Worm (Caenorhabditis elegans): Measurements from ENCODE around the gene F11G11.4.

F11G11.4 gene

DNA sequence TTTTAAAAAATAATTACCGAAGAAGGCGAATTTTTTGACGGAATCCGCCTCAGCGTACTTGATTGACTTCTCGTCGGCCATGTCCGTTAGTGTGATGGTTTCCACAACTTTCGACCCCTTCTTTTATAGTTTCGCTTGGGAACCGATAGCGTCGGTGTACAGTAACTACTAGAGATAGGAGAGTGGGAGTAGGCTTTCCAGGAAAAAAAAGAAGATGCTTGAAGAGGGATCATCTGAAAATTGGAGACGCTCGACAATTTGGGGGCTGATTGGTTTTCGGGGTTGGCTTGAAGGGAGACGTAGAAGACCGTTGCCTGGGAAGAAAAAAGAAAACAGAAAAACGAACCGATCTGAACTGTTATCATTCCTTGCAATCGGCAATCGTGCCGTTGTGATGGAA is 10.3 kb downstream of the F11G11.4 start, which contains the start of gene col-20:
Gene col-20, minus strand, starts transcription at position 101 of the 400 bp plus-strand sequence.
- TF ChIP-seq mes-4 (tag; optimal IDR thresholded peaks at IDR 0.05) (no peak), ceh-58 (GFP tag; IDR thresholded peaks at IDR 0.05) (no peak), B0035.1 (tag; optimal IDR thresholded peaks at IDR 0.05) (no peak), dox-1 (GFP tag; IDR thresholded peaks at IDR 0.05) (no peak), gei-17 (GFP tag; optimal IDR thresholded peaks at IDR 0.05) (no peak), cebp-2 (GFP tag; IDR thresholded peaks at IDR 0.05) (no peak), F37B4.10 (GFP tag; IDR thresholded peaks at IDR 0.05) (no peak), F10E7.11 (tag; optimal IDR thresholded peaks at IDR 0.05) (no peak), atf-7 (tag; optimal IDR thresholded peaks at IDR 0.05) (no peak), unc-62 (GFP tag; optimal IDR thresholded peaks at IDR 0.05) (no peak), Y67H2A.10 (GFP tag; conservative IDR thresholded peaks at IDR 0.05) (no peak), let-607 (tag; optimal IDR thresholded peaks at IDR 0.05) (no peak), egrh-3 (GFP tag; IDR thresholded peaks at IDR 0.05) (no peak), bed-1 (GFP tag; IDR thresholded peaks at IDR 0.05) (no peak), B0336.3 (GFP tag; IDR thresholded peaks at IDR 0.05) (no peak), cebp-1 (GFP tag; IDR thresholded peaks at IDR 0.05) (no peak), cebp-1 (tag; optimal IDR thresholded peaks at IDR 0.05) (no peak), nfyb-1 (GFP tag; IDR thresholded peaks at IDR 0.05) (no peak), snpc-1.3 (tag; optimal IDR thresholded peaks at IDR 0.05; ENCODE audit: insufficient read depth) (no peak), ceh-79 (tag; optimal IDR thresholded peaks at IDR 0.05) (no peak), hmg-1.2 (GFP tag; IDR thresholded peaks at IDR 0.05) (no peak)

DNA sequence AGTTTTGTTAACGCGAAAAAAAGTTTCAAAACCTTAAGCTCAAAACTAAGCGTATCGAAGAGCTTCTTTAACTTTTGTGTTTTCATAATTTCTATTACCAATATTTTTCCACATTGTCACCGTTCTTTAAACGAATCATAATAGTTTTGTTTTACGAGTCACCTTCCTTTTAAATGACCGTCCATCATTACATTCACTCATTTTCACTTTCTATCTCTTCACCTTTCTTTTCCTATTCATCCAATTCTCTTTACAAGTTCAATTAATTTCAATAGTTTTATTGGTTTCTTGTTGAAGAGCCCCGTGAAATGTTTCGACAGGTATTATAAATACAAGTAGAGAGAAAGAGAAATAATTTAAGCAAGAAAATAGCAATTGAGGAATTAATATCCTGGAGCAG is 11.4 kb downstream of the F11G11.4 start:
- no peak for TF ChIP-seq snpc-1.1 (tag; optimal IDR thresholded peaks at IDR 0.05; ENCODE audit: insufficient read depth)
- no peak for TF ChIP-seq snpc-3.4 (tag; optimal IDR thresholded peaks at IDR 0.05)
- TF ChIP-seq attf-6 (GFP tag; IDR thresholded peaks at IDR 0.05) = no peak
- no peak for TF ChIP-seq ZK185.1 (tag; optimal IDR thresholded peaks at IDR 0.05; ENCODE audit: poor library complexity, severe bottlenecking)
- TF ChIP-seq ztf-28 (GFP tag; IDR thresholded peaks at IDR 0.05) = no peak
- no peak for TF ChIP-seq nfya-1 (tag; optimal IDR thresholded peaks at IDR 0.05; ENCODE audit: borderline replicate concordance, insufficient read depth)
- TF ChIP-seq pbrm-1 (GFP tag; IDR thresholded peaks at IDR 0.05) = no peak
- no peak for TF ChIP-seq rec-8 (tag; optimal IDR thresholded peaks at IDR 0.05)
- TF ChIP-seq lin-26 (GFP tag; IDR thresholded peaks at IDR 0.05) = no peak
- TF ChIP-seq hmg-20 (GFP tag; IDR thresholded peaks at IDR 0.05) = no peak
- TF ChIP-seq ets-4 (GFP tag; optimal IDR thresholded peaks at IDR 0.05) = no peak
- TF ChIP-seq chd-7 (tag; optimal IDR thresholded peaks at IDR 0.05) = no peak

DNA sequence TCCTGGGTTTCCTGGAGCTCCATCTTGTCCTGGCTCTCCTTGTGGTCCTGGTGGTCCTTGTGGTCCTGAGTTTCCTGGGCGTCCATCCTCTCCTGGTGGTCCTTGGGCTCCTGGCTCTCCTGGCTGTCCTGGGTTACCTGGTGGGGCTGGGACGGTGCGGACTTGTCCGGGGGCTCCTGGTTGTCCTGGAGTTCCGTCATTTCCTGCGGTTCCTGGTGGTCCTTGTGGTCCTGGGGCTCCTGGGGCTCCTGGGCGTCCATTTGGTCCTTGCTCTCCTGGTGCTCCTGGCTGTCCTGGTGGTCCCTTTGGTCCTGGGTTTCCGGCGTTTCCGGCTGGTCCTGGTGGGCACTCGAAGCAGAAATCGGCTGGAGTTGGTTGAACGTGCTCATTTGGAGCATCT is 12.0 kb downstream of the F11G11.4 start:
- peak; percentile 86 for TF ChIP-seq zfh-2 (GFP tag; conservative IDR thresholded peaks at IDR 0.05)
- TF ChIP-seq ztf-25 (GFP tag; IDR thresholded peaks at IDR 0.05) = 0 out of 2 replicates have a peak, but pooled peaks have one; percentile 52
- TF ChIP-seq lin-26 (GFP tag; IDR thresholded peaks at IDR 0.05) = peak; percentile 37; the same call in 1 of the 2 replicates
- TF ChIP-seq egrh-3 (GFP tag; IDR thresholded peaks at IDR 0.05) = peak; percentile 92
